Worm (Caenorhabditis elegans) whole organism, young adult: ENCODE results near the gene Y105C5B.20.

ENCODE experiments used
- B0336.3 ChIP-seq: fragments of 200-800 bp; sonication (Bioruptor generic); IDR thresholded peaks from 2 replicates; pipeline ENCODE4 v1.3.6; 2022; ENCODE audit warnings: missing genetic modification characterization, missing compliant biosample characterization
- C17E4.6 ChIP-seq: fragments of 200-800 bp; sonication (Bioruptor generic); IDR thresholded peaks from 2 replicates; pipeline ENCODE4 v1.3.6; 2022; ENCODE audit warnings: missing genetic modification reagents, missing genetic modification characterization, missing compliant biosample characterization
- F10E7.11 ChIP-seq: sonication (generic microtip); optimal IDR thresholded peaks from 2 replicates; lab custom pipeline; 2017; ENCODE audit warnings: mild to moderate bottlenecking, missing genetic modification characterization, moderate library complexity, missing compliant biosample characterization
- F55B11.4 ChIP-seq: sonication (generic microtip); optimal IDR thresholded peaks from 2 replicates; lab custom pipeline; 2016; ENCODE audit warnings: missing compliant biosample characterization, missing genetic modification characterization, borderline replicate concordance; ENCODE audit not compliant: insufficient read depth
- F57C9.4 ChIP-seq: sonication (generic microtip); optimal IDR thresholded peaks from 2 replicates; lab custom pipeline; 2017; ENCODE audit warnings: mild to moderate bottlenecking, missing genetic modification characterization, missing compliant biosample characterization
- K11D2.4 ChIP-seq: fragments of 200-800 bp; sonication (Bioruptor generic); IDR thresholded peaks from 2 replicates; pipeline ENCODE4 v1.3.6; 2022; ENCODE audit warnings: missing genetic modification reagents, missing genetic modification characterization, missing compliant biosample characterization
- K12H6.12 ChIP-seq: fragments of 200-800 bp; sonication (Bioruptor generic); optimal IDR thresholded peaks from 2 replicates; lab custom pipeline; 2018; ENCODE audit warnings: mild to moderate bottlenecking, missing genetic modification characterization, missing compliant biosample characterization
- Y56A3A.18 ChIP-seq: fragments of 200-800 bp; sonication (Bioruptor generic); IDR thresholded peaks from 2 replicates; pipeline ENCODE4 v1.3.6; 2022; ENCODE audit warnings: missing genetic modification reagents, missing genetic modification characterization, missing compliant biosample characterization
- Y95B8A.8 ChIP-seq: fragments of 200-800 bp; sonication (Bioruptor generic); IDR thresholded peaks from 2 replicates; pipeline ENCODE4 v1.3.6; 2022; ENCODE audit warnings: missing genetic modification reagents, missing genetic modification characterization, missing compliant biosample characterization
- ZK185.1 ChIP-seq: sonication (generic microtip); optimal IDR thresholded peaks from 2 replicates; lab custom pipeline; 2016; ENCODE audit warnings: mild to moderate bottlenecking, missing genetic modification characterization, missing compliant biosample characterization; ENCODE audit not compliant: poor library complexity, severe bottlenecking
- aptf-3 ChIP-seq: fragments of 200-800 bp; sonication (Bioruptor generic); IDR thresholded peaks from 2 replicates; pipeline ENCODE4 v1.3.6; 2022; ENCODE audit warnings: missing genetic modification characterization, missing compliant biosample characterization
- attf-6 ChIP-seq: fragments of 200-800 bp; sonication (Bioruptor generic); IDR thresholded peaks from 2 replicates; pipeline ENCODE4 v1.3.6; 2022; ENCODE audit warnings: missing genetic modification reagents, missing genetic modification characterization, missing compliant biosample characterization
- bed-2 ChIP-seq: fragments of 200-800 bp; sonication (Bioruptor generic); IDR thresholded peaks from 2 replicates; pipeline ENCODE4 v1.3.6; 2022; ENCODE audit warnings: missing genetic modification reagents, missing genetic modification characterization, missing compliant biosample characterization
- ccch-3 ChIP-seq: fragments of 200-800 bp; sonication (Bioruptor generic); optimal IDR thresholded peaks from 2 replicates; lab custom pipeline; 2018; ENCODE audit warnings: mild to moderate bottlenecking, missing genetic modification characterization, missing compliant biosample characterization
- ceh-40 ChIP-seq: fragments of 200-800 bp; sonication (Bioruptor generic); IDR thresholded peaks from 2 replicates; pipeline ENCODE4 v1.3.6; 2022; ENCODE audit warnings: missing genetic modification characterization, missing compliant biosample characterization
- ceh-79 ChIP-seq: sonication (generic microtip); optimal IDR thresholded peaks from 2 replicates; lab custom pipeline; 2017; ENCODE audit warnings: mild to moderate bottlenecking, missing genetic modification characterization, missing compliant biosample characterization
- chd-7 ChIP-seq: sonication (generic microtip); optimal IDR thresholded peaks from 2 replicates; lab custom pipeline; 2016; ENCODE audit warnings: mild to moderate bottlenecking, missing genetic modification characterization, moderate library complexity, missing compliant biosample characterization
- die-1 ChIP-seq: sonication (generic microtip); optimal IDR thresholded peaks from 2 replicates; lab custom pipeline; 2016; ENCODE audit warnings: missing genotype, mild to moderate bottlenecking, missing genetic modification characterization, missing compliant biosample characterization
- hlh-26 ChIP-seq: fragments of 200-800 bp; sonication (Bioruptor generic); conservative IDR thresholded peaks from 2 replicates; pipeline ENCODE4 v1.3.6; 2022; ENCODE audit warnings: missing genetic modification reagents, missing genetic modification characterization, missing compliant biosample characterization
- lag-1 ChIP-seq: fragments of 200-800 bp; sonication (Bioruptor generic); IDR thresholded peaks from 2 replicates; pipeline ENCODE4 v1.3.6; 2022; ENCODE audit warnings: missing genetic modification reagents, missing genetic modification characterization, missing compliant biosample characterization
- lin-26 ChIP-seq: fragments of 200-800 bp; sonication (Bioruptor generic); IDR thresholded peaks from 2 replicates; pipeline ENCODE4 v1.3.6; 2022; ENCODE audit warnings: missing genetic modification reagents, missing genetic modification characterization, missing compliant biosample characterization
- lir-1 ChIP-seq: fragments of 200-800 bp; sonication (Bioruptor generic); conservative IDR thresholded peaks from 2 replicates; pipeline ENCODE4 v1.3.6; 2022; ENCODE audit warnings: missing genetic modification reagents, missing genetic modification characterization, missing compliant biosample characterization
- nhr-179 ChIP-seq: sonication (generic microtip); optimal IDR thresholded peaks from 2 replicates; lab custom pipeline; 2016; ENCODE audit warnings: mild to moderate bottlenecking, missing genetic modification characterization, missing compliant biosample characterization
- nhr-80 ChIP-seq: sonication (generic microtip); optimal IDR thresholded peaks from 2 replicates; lab custom pipeline; 2016; ENCODE audit warnings: missing genetic modification characterization, missing compliant biosample characterization
- pha-4 ChIP-seq: fragments of 150-350 bp; sonication (generic microtip); optimal IDR thresholded peaks from 2 replicates; lab custom pipeline; 2014; ENCODE audit warnings: missing biosample characterization, missing genetic modification reagents, missing genetic modification characterization
- rcor-1 ChIP-seq: fragments of 200-800 bp; sonication (Bioruptor generic); IDR thresholded peaks from 2 replicates; pipeline ENCODE4 v1.3.6; 2022; ENCODE audit warnings: missing genetic modification reagents, missing genetic modification characterization, missing compliant biosample characterization
- rpc-1 ChIP-seq, 2 experiments: fragments of 150-350 bp in 1 of 2; sonication (generic microtip) in 1 of 2; optimal IDR thresholded peaks; 2 replicates each; lab custom pipeline; 2014 to 2018; ENCODE audit warnings: missing biosample characterization in 1 of 2, missing genetic modification characterization in 1 of 2, missing genetic modification reagents in 1 of 2, missing genotype in 1 of 2
- sdz-38 ChIP-seq: sonication (generic microtip); optimal IDR thresholded peaks from 2 replicates; lab custom pipeline; 2016; ENCODE audit warnings: missing genotype, missing genetic modification characterization, missing compliant biosample characterization
- snpc-4 ChIP-seq, 5 experiments: fragments of 150-350 bp in 1 of 5; sonication (generic microtip) in 4 of 5; optimal IDR thresholded peaks; 2 replicates each; lab custom pipeline; 2014 to 2018; ENCODE audit warnings: missing genetic modification characterization in 5 of 5, missing biosample characterization in 3 of 5, antibody characterized with exemption in 2 of 5, mild to moderate bottlenecking in 2 of 5, missing compliant biosample characterization in 2 of 5, missing genotype in 2 of 5, moderate library complexity in 2 of 5, missing genetic modification reagents in 1 of 5
- unc-62 ChIP-seq: fragments of 150-350 bp; optimal IDR thresholded peaks from 2 replicates; lab custom pipeline; 2014; ENCODE audit warnings: missing biosample characterization, missing genetic modification reagents, missing genetic modification characterization
- zfh-2 ChIP-seq: fragments of 200-800 bp; sonication (Bioruptor generic); conservative IDR thresholded peaks from 2 replicates; pipeline ENCODE4 v1.3.6; 2022; ENCODE audit warnings: missing genetic modification reagents, missing genetic modification characterization, missing compliant biosample characterization
- ztf-22 ChIP-seq: fragments of 200-800 bp; sonication (Bioruptor generic); optimal IDR thresholded peaks from 2 replicates; lab custom pipeline; 2018; ENCODE audit warnings: mild to moderate bottlenecking, missing genetic modification characterization, moderate library complexity, missing compliant biosample characterization
- ztf-28 ChIP-seq: fragments of 200-800 bp; sonication (Bioruptor generic); IDR thresholded peaks from 2 replicates; pipeline ENCODE4 v1.3.6; 2022; ENCODE audit warnings: missing genetic modification reagents, missing genetic modification characterization, missing compliant biosample characterization

The Y105C5B.20 gene

ce11 chrIV:16005472-16005871, 11.1 kb upstream of the Y105C5B.20 start:
- 0 out of 2 replicates have a peak, but pooled peaks have one; percentile 28 for TF ChIP-seq attf-6 (GFP tag; lab: Robert Waterston, UW)
- peak; percentile 34 for TF ChIP-seq snpc-4 (GFP tag; optimal IDR thresholded peaks at IDR 0.05; lab: Kevin White, UChicago)
- TF ChIP-seq snpc-4 (tag; optimal IDR thresholded peaks at IDR 0.05; lab: Kevin White, UChicago), result peak in 3 of 4 experiments; percentile 18 to 90 (median 64)
- TF ChIP-seq lir-1 (GFP tag; lab: Robert Waterston, UW), result no peak
- TF ChIP-seq sdz-38, result no peak
- 0 out of 2 replicates have a peak, but pooled peaks have one; percentile 14 for TF ChIP-seq ceh-40
- TF ChIP-seq hlh-26 (GFP tag; lab: Robert Waterston, UW), result no peak
- no peak for TF ChIP-seq K11D2.4 (GFP tag; lab: Robert Waterston, UW)
- no peak for TF ChIP-seq rpc-1 (optimal IDR thresholded peaks at IDR 0.05; lab: Kevin White, UChicago)
- peak; percentile 41 for TF ChIP-seq rpc-1 (tag; optimal IDR thresholded peaks at IDR 0.05; lab: Kevin White, UChicago)
- no peak for TF ChIP-seq rcor-1 (GFP tag; lab: Robert Waterston, UW)
- TF ChIP-seq zfh-2 (GFP tag; lab: Robert Waterston, UW), result peak; percentile 75

ce11 chrIV:16001058-16001457, 6.7 kb upstream of the Y105C5B.20 start:
- TF ChIP-seq B0336.3 (no peak), F55B11.4 (tag; lab: Kevin White, UChicago) (no peak), zfh-2 (GFP tag; lab: Robert Waterston, UW) (0 out of 2 replicates have a peak, but pooled peaks have one; percentile 26), die-1 (tag; lab: Kevin White, UChicago) (no peak), snpc-4 (GFP tag; optimal IDR thresholded peaks at IDR 0.05; lab: Kevin White, UChicago) (no peak), snpc-4 (tag; optimal IDR thresholded peaks at IDR 0.05; lab: Kevin White, UChicago) (peak in 3 of 4 experiments; percentile 30 to 81 (median 49))

ce11 chrIV:15999692-16000091, 5.3 kb upstream of the Y105C5B.20 start:
- TF ChIP-seq bed-2 (GFP tag; lab: Robert Waterston, UW) (no peak), unc-62 (GFP tag; lab: Kevin White, UChicago) (no peak), zfh-2 (GFP tag; lab: Robert Waterston, UW) (peak; percentile 62)
- TF ChIP-seq, all 124 proteins: peak for 1

- TF ChIP-seq ceh-79 (tag; lab: Kevin White, UChicago), result no peak
- no peak for TF ChIP-seq nhr-80 (tag; lab: Kevin White, UChicago)
- no peak for TF ChIP-seq aptf-3 (GFP tag; lab: Robert Waterston, UW)
- no peak for TF ChIP-seq pha-4 (tag; lab: Kevin White, UChicago)
- TF ChIP-seq nhr-179 (tag; lab: Kevin White, UChicago), result no peak
- no peak for TF ChIP-seq F57C9.4 (tag; lab: Kevin White, UChicago)
- TF ChIP-seq lin-26 (GFP tag; lab: Robert Waterston, UW), result no peak
- no peak for TF ChIP-seq ccch-3 (GFP tag; lab: Kevin White, UChicago)
- TF ChIP-seq F10E7.11 (tag; lab: Kevin White, UChicago), result no peak
- no peak for TF ChIP-seq C17E4.6
- TF ChIP-seq Y95B8A.8 (GFP tag; lab: Robert Waterston, UW), result no peak
- TF ChIP-seq hlh-26 (GFP tag; lab: Robert Waterston, UW), result no peak
- TF ChIP-seq Y56A3A.18 (GFP tag; lab: Robert Waterston, UW), result no peak
- TF ChIP-seq chd-7, result no peak
- no peak for TF ChIP-seq ztf-22 (GFP tag; lab: Kevin White, UChicago)
- no peak for TF ChIP-seq K12H6.12 (tag; lab: Kevin White, UChicago)
- TF ChIP-seq ZK185.1 (tag; lab: Kevin White, UChicago), result no peak
- TF ChIP-seq ztf-28 (GFP tag; lab: Robert Waterston, UW), result no peak
- no peak for TF ChIP-seq lag-1
Measured at ce11 chrIV:15997906-15998305, 3.5 kb upstream of the Y105C5B.20 start.
